Fruit fly (Drosophila melanogaster) whole organism, pupa: ENCODE results near the gene fz.

ENCODE experiments used
- CG14655 ChIP-seq: fragments of 200-800 bp; sonication (Bioruptor generic); optimal IDR thresholded peaks from 3 replicates; lab custom pipeline; 2017; ENCODE audit warnings: mild to moderate bottlenecking, missing biosample characterization, missing genetic modification reagents, missing genetic modification characterization
- CG15710 ChIP-seq: fragments of 200-800 bp; sonication (Bioruptor generic); optimal IDR thresholded peaks from 2 replicates; lab custom pipeline; 2018; ENCODE audit warnings: missing biosample characterization, mild to moderate bottlenecking, missing genetic modification characterization, moderate library complexity
- CG32121 ChIP-seq: fragments of 200-800 bp; sonication (Bioruptor generic); IDR thresholded peaks from 2 replicates; pipeline ENCODE4 v1.3.6; 2022; ENCODE audit warnings: missing biosample characterization, missing genetic modification characterization
- CG4496 ChIP-seq: fragments of 200-800 bp; sonication (Bioruptor generic); IDR thresholded peaks from 3 replicates; pipeline ENCODE4 v1.3.6; 2022; ENCODE audit warnings: missing biosample characterization, missing genetic modification characterization
- D1 ChIP-seq: fragments of 200-800 bp; sonication (Bioruptor generic); optimal IDR thresholded peaks from 2 replicates; lab custom pipeline; 2018; ENCODE audit warnings: missing biosample characterization, mild to moderate bottlenecking, missing genetic modification characterization, moderate library complexity
- EcR ChIP-seq: fragments of 200-800 bp; sonication (Bioruptor generic); optimal IDR thresholded peaks from 3 replicates; lab custom pipeline; 2019; ENCODE audit warnings: missing biosample characterization, missing genetic modification characterization, mild to moderate bottlenecking, moderate library complexity, missing genetic modification reagents
- Pif1A ChIP-seq: fragments of 200-800 bp; sonication (Bioruptor generic); optimal IDR thresholded peaks from 3 replicates; lab custom pipeline; 2016; ENCODE audit warnings: missing biosample characterization, missing genetic modification characterization
- Snoo ChIP-seq: fragments of 200-800 bp; sonication (Bioruptor generic); optimal IDR thresholded peaks from 3 replicates; lab custom pipeline; 2017; ENCODE audit warnings: missing biosample characterization, mild to moderate bottlenecking, missing genetic modification characterization, inconsistent platforms
- fd96Ca ChIP-seq: fragments of 200-800 bp; sonication (Bioruptor generic); IDR thresholded peaks from 3 replicates; pipeline ENCODE4 v1.3.6; 2022; ENCODE audit warnings: missing biosample characterization, missing genetic modification characterization

DNA sequence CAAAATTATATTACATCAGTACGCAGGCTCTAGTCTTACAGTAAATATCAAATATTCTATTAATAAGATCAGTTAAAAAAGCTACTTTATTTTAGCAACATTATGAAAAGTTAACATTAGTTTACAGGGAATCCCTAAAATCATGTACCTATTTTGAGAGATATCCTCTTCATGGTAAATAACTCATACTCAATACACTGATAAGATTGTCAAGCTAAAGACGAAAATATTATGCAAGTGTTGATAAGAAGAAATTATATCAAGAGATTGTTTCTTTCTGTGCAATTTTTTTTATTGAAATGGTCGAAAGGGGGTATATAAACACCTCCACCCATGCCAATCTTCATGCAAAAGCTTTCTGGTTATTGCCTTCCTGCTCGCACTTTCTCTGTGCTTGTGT lies 54.3 kb downstream of the fz start:
- TF ChIP-seq D1, result no peak
- TF ChIP-seq CG14655 (GFP tag; lab: Kevin White, UChicago), result peak; percentile 1
- TF ChIP-seq CG4496 (GFP tag; lab: Robert Waterston, UW), result no peak
- TF ChIP-seq CG15710 (tag; lab: Kevin White, UChicago), result no peak
- no peak for TF ChIP-seq fd96Ca (GFP tag; lab: Robert Waterston, UW)
- no peak for TF ChIP-seq Pif1A (GFP tag; lab: Kevin White, UChicago)
- TF ChIP-seq CG32121 (GFP tag; lab: Robert Waterston, UW), result no peak
- TF ChIP-seq Snoo (tag; lab: Kevin White, UChicago), result no peak
- no peak for TF ChIP-seq EcR (GFP tag; lab: Kevin White, UChicago)
